Fruit fly (Drosophila melanogaster) whole organism, wandering third instar larva: ENCODE data around the gene CG12105.

Source experiments
- Abd-B ChIP-seq: fragments of >200 bp; optimal IDR thresholded peaks from 2 replicates; lab custom pipeline; 2017; ENCODE audit warnings: missing biosample characterization, missing genetic modification characterization
- CG32264 ChIP-seq: fragments of 200-800 bp; sonication (Bioruptor generic); optimal IDR thresholded peaks from 2 replicates; lab custom pipeline; 2016; ENCODE audit warnings: missing biosample characterization, missing genetic modification characterization
- CG9705 ChIP-seq: fragments of 200-800 bp; sonication (Bioruptor generic); optimal IDR thresholded peaks from 2 replicates; lab custom pipeline; 2018; ENCODE audit warnings: missing biosample characterization, mild to moderate bottlenecking, missing genetic modification characterization
- CrebA ChIP-seq: fragments of 200-800 bp; sonication (Bioruptor generic); optimal IDR thresholded peaks from 2 replicates; lab custom pipeline; 2016; ENCODE audit warnings: missing biosample characterization, mild to moderate bottlenecking, missing genetic modification characterization, borderline replicate concordance
- Dfd ChIP-seq: fragments of >200 bp; optimal IDR thresholded peaks from 2 replicates; lab custom pipeline; 2017; ENCODE audit warnings: missing biosample characterization, missing genetic modification characterization
- Dif ChIP-seq: fragments of 200-275, 200-300 bp; sonication (Bioruptor generic); optimal IDR thresholded peaks from 2 replicates; lab custom pipeline; 2018; ENCODE audit warnings: missing biosample characterization, missing genetic modification characterization; ENCODE audit not compliant: partially characterized antibody
- GATAd ChIP-seq: sonication (Bioruptor generic); optimal IDR thresholded peaks from 2 replicates; lab custom pipeline; 2016; ENCODE audit warnings: missing biosample characterization, missing genetic modification characterization
- HLH106 ChIP-seq: fragments of 200-800 bp; optimal IDR thresholded peaks from 3 replicates; lab custom pipeline; 2019; ENCODE audit warnings: missing biosample characterization, mild to moderate bottlenecking, missing genetic modification characterization, moderate library complexity
- Hnf4 ChIP-seq: fragments of 200-800 bp; sonication (Bioruptor generic); optimal IDR thresholded peaks from 2 replicates; lab custom pipeline; 2016; ENCODE audit warnings: missing biosample characterization, mild to moderate bottlenecking, missing genetic modification characterization
- Hr78 ChIP-seq: fragments of >200 bp; optimal IDR thresholded peaks from 2 replicates; lab custom pipeline; 2017; ENCODE audit warnings: missing biosample characterization, missing genetic modification characterization
- Hr83 ChIP-seq: fragments of 200-300 bp; sonication (Bioruptor generic); optimal IDR thresholded peaks from 2 replicates; lab custom pipeline; 2016; ENCODE audit warnings: missing biosample characterization, mild to moderate bottlenecking, missing genetic modification characterization, moderate library complexity; ENCODE audit not compliant: poor library complexity, severe bottlenecking
- Jra ChIP-seq: sonication (Bioruptor generic); optimal IDR thresholded peaks from 2 replicates; lab custom pipeline; 2016; ENCODE audit warnings: missing biosample characterization, missing genetic modification characterization
- Mio ChIP-seq: sonication (Bioruptor generic); optimal IDR thresholded peaks from 2 replicates; lab custom pipeline; 2016; ENCODE audit warnings: missing biosample characterization, missing genetic modification characterization
- Myc ChIP-seq: fragments of >200 bp; optimal IDR thresholded peaks from 2 replicates; lab custom pipeline; 2017
- N ChIP-seq: fragments of >200 bp; optimal IDR thresholded peaks from 2 replicates; lab custom pipeline; 2018; ENCODE audit warnings: missing biosample characterization, missing external identifiers, missing genetic modification characterization
- OdsH ChIP-seq: fragments of 200-800 bp; sonication (Bioruptor generic); optimal IDR thresholded peaks from 2 replicates; lab custom pipeline; 2016; ENCODE audit warnings: missing biosample characterization, mild to moderate bottlenecking, missing genetic modification characterization
- Rel ChIP-seq, 2 experiments: fragments of 200-800 bp; sonication (Bioruptor generic) in 1 of 2; optimal IDR thresholded peaks; 2 replicates in 1 of 2; 3 replicates in 1 of 2; lab custom pipeline; 2016 to 2019; ENCODE audit warnings: mild to moderate bottlenecking in 2 of 2, missing biosample characterization in 2 of 2, missing genetic modification characterization in 2 of 2, moderate library complexity in 1 of 2
- Sp1 ChIP-seq: fragments of 200-800 bp; sonication (Bioruptor generic); optimal IDR thresholded peaks from 3 replicates; lab custom pipeline; 2019; ENCODE audit warnings: missing biosample characterization, mild to moderate bottlenecking, missing genetic modification characterization, moderate library complexity
- Vsx2 ChIP-seq: fragments of 200-300, 225-300 bp; sonication (Bioruptor generic); optimal IDR thresholded peaks from 2 replicates; lab custom pipeline; 2018; ENCODE audit warnings: missing biosample characterization, missing genetic modification characterization; ENCODE audit not compliant: partially characterized antibody
- br ChIP-seq: fragments of 200-800 bp; sonication (Bioruptor generic); optimal IDR thresholded peaks from 2 replicates; lab custom pipeline; 2016; ENCODE audit warnings: missing biosample characterization, missing genetic modification characterization
- brk ChIP-seq: fragments of 200-800 bp; sonication (Bioruptor generic); optimal IDR thresholded peaks from 2 replicates; lab custom pipeline; 2016; ENCODE audit warnings: missing biosample characterization, mild to moderate bottlenecking, missing genetic modification characterization
- dl ChIP-seq, 2 experiments: fragments of 175-275, 200-275 bp in 1 of 2; fragments of 200-275 bp in 1 of 2; sonication (Bioruptor generic); optimal IDR thresholded peaks; lab custom pipeline; 2018; ENCODE audit warnings: mild to moderate bottlenecking in 2 of 2, missing biosample characterization in 2 of 2, missing genetic modification characterization in 2 of 2, moderate library complexity in 2 of 2; ENCODE audit not compliant: partially characterized antibody in 2 of 2, insufficient read depth in 1 of 2
- dmrt93B ChIP-seq: fragments of 200-800 bp; sonication (Bioruptor generic); optimal IDR thresholded peaks from 2 replicates; lab custom pipeline; 2018; ENCODE audit warnings: missing biosample characterization, mild to moderate bottlenecking, missing genetic modification characterization
- dsf ChIP-seq: sonication (Bioruptor generic); optimal IDR thresholded peaks from 2 replicates; lab custom pipeline; 2016; ENCODE audit warnings: missing biosample characterization, missing genetic modification characterization, borderline replicate concordance
- ey ChIP-seq: fragments of 200-800 bp; sonication (Bioruptor generic); optimal IDR thresholded peaks from 2 replicates; lab custom pipeline; 2016; ENCODE audit warnings: missing biosample characterization, missing genetic modification characterization
- foxo ChIP-seq, 2 experiments: fragments of 200-800 bp; sonication (Bioruptor generic); optimal IDR thresholded peaks; 2 replicates in 1 of 2; 3 replicates in 1 of 2; lab custom pipeline; 2016 to 2017; ENCODE audit warnings: missing biosample characterization in 2 of 2, missing genetic modification characterization in 2 of 2
- fru ChIP-seq: fragments of 200-800 bp; sonication (Bioruptor generic); optimal IDR thresholded peaks from 3 replicates; lab custom pipeline; 2016; ENCODE audit warnings: missing biosample characterization, mild to moderate bottlenecking, missing genetic modification characterization
- h ChIP-seq: fragments of 200-800 bp; sonication (Bioruptor generic); optimal IDR thresholded peaks from 3 replicates; lab custom pipeline; 2016; ENCODE audit warnings: missing biosample characterization, mild to moderate bottlenecking, missing genetic modification characterization
- jim ChIP-seq: fragments of 175-275, 200-325 bp; sonication (Bioruptor generic); optimal IDR thresholded peaks from 2 replicates; lab custom pipeline; 2016; ENCODE audit warnings: missing biosample characterization, mild to moderate bottlenecking, missing genetic modification characterization
- lola ChIP-seq: fragments of >200 bp; optimal IDR thresholded peaks from 2 replicates; lab custom pipeline; 2017; ENCODE audit warnings: missing biosample characterization, missing genetic modification characterization
- pan ChIP-seq: fragments of >200 bp; optimal IDR thresholded peaks from 2 replicates; lab custom pipeline; 2017
- psq ChIP-seq: fragments of 200-800 bp; sonication (Bioruptor generic); optimal IDR thresholded peaks from 3 replicates; lab custom pipeline; 2017; ENCODE audit warnings: missing biosample characterization, mild to moderate bottlenecking, missing genetic modification characterization, moderate library complexity
- rgr ChIP-seq: fragments of 200-800 bp; sonication (Bioruptor generic); optimal IDR thresholded peaks from 3 replicates; lab custom pipeline; 2016; ENCODE audit warnings: missing biosample characterization, mild to moderate bottlenecking, missing genetic modification characterization
- sage ChIP-seq: fragments of 200-800 bp; sonication (Bioruptor generic); optimal IDR thresholded peaks from 2 replicates; lab custom pipeline; 2016; ENCODE audit warnings: missing biosample characterization, mild to moderate bottlenecking, missing genetic modification characterization
- sv ChIP-seq: fragments of 200-800 bp; sonication (Bioruptor generic); optimal IDR thresholded peaks from 3 replicates; lab custom pipeline; 2016; ENCODE audit warnings: missing biosample characterization, missing genetic modification characterization
- tai ChIP-seq: sonication (Bioruptor generic); optimal IDR thresholded peaks from 2 replicates; lab custom pipeline; 2016; ENCODE audit warnings: missing biosample characterization, missing genetic modification characterization
- usp ChIP-seq: fragments of >200 bp; optimal IDR thresholded peaks from 2 replicates; lab custom pipeline; 2017; ENCODE audit warnings: missing biosample characterization, missing genetic modification characterization
- woc ChIP-seq: sonication (Bioruptor generic); optimal IDR thresholded peaks from 2 replicates; lab custom pipeline; 2016; ENCODE audit warnings: missing biosample characterization, mild to moderate bottlenecking, missing genetic modification characterization

The CG12105 gene

DNA sequence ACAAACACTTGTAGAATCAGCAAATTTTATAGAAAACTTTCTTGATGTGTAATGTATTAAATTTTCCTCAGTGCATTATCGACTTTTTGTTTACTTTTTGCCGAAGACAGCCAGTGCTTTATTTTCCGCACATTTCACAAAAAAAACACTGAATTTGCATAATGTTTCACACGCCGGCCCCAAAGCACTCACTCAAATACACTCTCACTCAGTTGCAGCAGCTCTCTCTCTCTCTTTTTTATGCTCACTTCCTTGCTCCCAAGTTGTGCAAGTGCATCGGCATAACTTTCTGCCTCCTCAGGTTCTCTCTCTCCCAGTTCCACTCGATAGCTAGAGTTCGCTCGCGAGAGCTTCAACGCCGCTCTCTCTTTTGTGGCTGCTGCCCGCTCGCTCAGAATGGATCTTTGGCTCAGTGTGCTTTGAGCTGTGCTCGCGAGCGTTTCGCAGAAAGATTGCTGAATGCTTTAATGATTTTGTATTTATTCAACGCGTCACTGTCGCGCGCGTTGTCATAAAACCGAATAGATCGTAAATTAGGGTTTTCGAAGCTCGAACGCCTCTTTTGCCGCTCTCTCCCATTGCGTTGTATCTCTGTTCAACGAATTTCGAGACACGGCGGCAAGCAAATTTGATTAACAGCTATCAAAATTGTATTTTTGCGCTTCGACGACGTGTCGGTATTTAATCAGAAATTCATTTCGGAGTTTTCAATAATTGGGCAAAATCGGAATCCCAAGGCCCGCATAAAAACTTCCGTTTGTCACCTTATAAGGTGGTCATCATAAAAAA lies 29.1 kb downstream of the CG12105 start:
- TF ChIP-seq ey (GFP tag; lab: Kevin White, UChicago), result no peak
- TF ChIP-seq Mio (GFP tag; lab: Kevin White, UChicago), result no peak
- TF ChIP-seq Jra (GFP tag; lab: Kevin White, UChicago), result peak; percentile 76
- TF ChIP-seq Hr78 (GFP tag; lab: Kevin White, UChicago), result no peak
- TF ChIP-seq OdsH, result no peak
- peak; percentile 44 for TF ChIP-seq rgr (GFP tag; lab: Kevin White, UChicago)
- peak; percentile 74 for TF ChIP-seq sage (GFP tag; lab: Kevin White, UChicago)
- peak; percentile 82 for TF ChIP-seq Hr83 (GFP tag; lab: Kevin White, UChicago)
- peak; percentile 48 for TF ChIP-seq fru
- TF ChIP-seq Dif (GFP tag; lab: Kevin White, UChicago), result peak; percentile 99
- TF ChIP-seq CG32264 (GFP tag; lab: Kevin White, UChicago), result peak; percentile 45
- TF ChIP-seq HLH106, result no peak
- TF ChIP-seq N (GFP tag; lab: Kevin White, UChicago), result no peak
- peak; percentile 37 for TF ChIP-seq Sp1
- no peak for TF ChIP-seq CG9705 (GFP tag; lab: Kevin White, UChicago)
- TF ChIP-seq GATAd, result no peak
- peak; percentile 96 to 98 for TF ChIP-seq dl (GFP tag; optimal IDR thresholded peaks at IDR 0.05; lab: Kevin White, UChicago; ENCODE audit: insufficient read depth in 1 of 2, partially characterized antibody in 2 of 2)
- TF ChIP-seq woc, result no peak
- peak; percentile 64 for TF ChIP-seq Rel (GFP tag; optimal IDR thresholded peaks at IDR 0.05; lab: Kevin White, UChicago)
- peak; percentile 10 for TF ChIP-seq Rel (tag; optimal IDR thresholded peaks at IDR 0.05; lab: Kevin White, UChicago)
- no peak for TF ChIP-seq pan
- TF ChIP-seq Myc, result no peak
- no peak for TF ChIP-seq Abd-B (GFP tag; lab: Kevin White, UChicago)
- TF ChIP-seq dsf, result no peak
- peak; percentile 35 for TF ChIP-seq Hnf4
- TF ChIP-seq br (GFP tag; lab: Kevin White, UChicago), result peak; percentile 49
- peak; percentile 42 for TF ChIP-seq brk (GFP tag; lab: Kevin White, UChicago)
- TF ChIP-seq Dfd, result no peak
- TF ChIP-seq lola, result no peak
- TF ChIP-seq jim (GFP tag; lab: Kevin White, UChicago), result no peak
- peak; percentile 90 for TF ChIP-seq h (GFP tag; lab: Kevin White, UChicago)
- peak; percentile 86 for TF ChIP-seq CrebA (GFP tag; lab: Kevin White, UChicago)
- no peak for TF ChIP-seq dmrt93B (GFP tag; lab: Kevin White, UChicago)
- TF ChIP-seq psq, result peak; percentile 41
- no peak for TF ChIP-seq usp (GFP tag; lab: Kevin White, UChicago)
- TF ChIP-seq foxo (GFP tag; optimal IDR thresholded peaks at IDR 0.05; lab: Kevin White, UChicago), result peak in 1 of 2 experiments; percentile 48
- no peak for TF ChIP-seq sv (GFP tag; lab: Kevin White, UChicago)
- TF ChIP-seq tai (GFP tag; lab: Kevin White, UChicago), result no peak
- TF ChIP-seq Vsx2 (GFP tag; lab: Kevin White, UChicago), result peak; percentile 95

DNA sequence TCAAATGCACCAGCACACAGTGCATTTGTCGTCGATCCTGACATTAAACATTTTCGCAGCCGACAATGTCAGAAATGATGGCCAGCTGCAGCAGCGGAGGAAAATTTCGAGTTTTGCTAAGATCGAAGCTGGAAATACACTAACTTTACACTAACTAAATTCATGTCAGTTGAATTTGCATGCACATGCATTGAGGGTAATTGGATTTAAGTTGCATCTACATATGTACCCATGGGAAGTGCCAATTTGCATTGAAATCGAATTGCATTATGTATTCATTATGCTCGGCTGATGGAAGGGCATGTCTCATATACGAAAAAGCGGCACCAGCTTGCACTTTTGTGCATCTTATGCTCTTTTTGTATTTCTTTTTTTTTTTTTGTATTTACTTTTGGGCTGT lies 30.8 kb downstream of the CG12105 start:
- TF ChIP-seq pan, result no peak
- peak; percentile 46 for TF ChIP-seq br (GFP tag; lab: Kevin White, UChicago)
- no peak for TF ChIP-seq fru
- TF ChIP-seq sage (GFP tag; lab: Kevin White, UChicago), result peak; percentile 60
- peak; percentile 0 for TF ChIP-seq Sp1
- no peak for TF ChIP-seq jim (GFP tag; lab: Kevin White, UChicago)
- TF ChIP-seq rgr (GFP tag; lab: Kevin White, UChicago), result no peak
- peak; percentile 61 for TF ChIP-seq dmrt93B (GFP tag; lab: Kevin White, UChicago)
- TF ChIP-seq woc, result peak; percentile 72
- TF ChIP-seq HLH106, result peak; percentile 72
- peak in 1 of 2 experiments; percentile 39 for TF ChIP-seq foxo (GFP tag; optimal IDR thresholded peaks at IDR 0.05; lab: Kevin White, UChicago)
- TF ChIP-seq Hr83 (GFP tag; lab: Kevin White, UChicago), result no peak
- no peak for TF ChIP-seq CrebA (GFP tag; lab: Kevin White, UChicago)
- TF ChIP-seq h (GFP tag; lab: Kevin White, UChicago), result peak; percentile 78
- TF ChIP-seq N (GFP tag; lab: Kevin White, UChicago), result no peak
- peak; percentile 71 for TF ChIP-seq CG32264 (GFP tag; lab: Kevin White, UChicago)
- peak; percentile 38 for TF ChIP-seq ey (GFP tag; lab: Kevin White, UChicago)
- no peak for TF ChIP-seq tai (GFP tag; lab: Kevin White, UChicago)
- peak; percentile 30 for TF ChIP-seq CG9705 (GFP tag; lab: Kevin White, UChicago)
- no peak for TF ChIP-seq psq
- no peak for TF ChIP-seq Dfd
